Worm (Caenorhabditis elegans) whole organism, young adult: ENCODE results near the gene best-2.
A peak's percentile ranks its signal among the peaks of the same experiment; 100 is the strongest.

Experiments used
- F23B12.7 ChIP-seq: sonication (generic microtip); optimal IDR thresholded peaks from 2 replicates; lab custom pipeline; 2017; ENCODE audit warnings: missing genetic modification characterization, mild to moderate bottlenecking, missing compliant biosample characterization, antibody characterized with exemption, moderate library complexity; ENCODE audit not compliant: insufficient read depth
- F33H1.4 ChIP-seq: fragments of 200-800 bp; sonication (Bioruptor generic); IDR thresholded peaks from 2 replicates; pipeline ENCODE4 v1.3.6; 2022; ENCODE audit warnings: missing genetic modification reagents, missing genetic modification characterization, missing compliant biosample characterization
- F52B5.7 ChIP-seq: sonication (generic microtip); optimal IDR thresholded peaks from 2 replicates; lab custom pipeline; 2016; ENCODE audit warnings: mild to moderate bottlenecking, missing genetic modification characterization, missing compliant biosample characterization
- K12H6.12 ChIP-seq: fragments of 200-800 bp; sonication (Bioruptor generic); optimal IDR thresholded peaks from 2 replicates; lab custom pipeline; 2018; ENCODE audit warnings: mild to moderate bottlenecking, missing genetic modification characterization, missing compliant biosample characterization
- Y56A3A.18 ChIP-seq: fragments of 200-800 bp; sonication (Bioruptor generic); IDR thresholded peaks from 2 replicates; pipeline ENCODE4 v1.3.6; 2022; ENCODE audit warnings: missing genetic modification reagents, missing genetic modification characterization, missing compliant biosample characterization
- atf-7 ChIP-seq: sonication (generic microtip); optimal IDR thresholded peaks from 2 replicates; lab custom pipeline; 2017; ENCODE audit warnings: mild to moderate bottlenecking, missing genetic modification characterization, missing compliant biosample characterization
- athp-1 ChIP-seq: sonication (generic microtip); optimal IDR thresholded peaks from 2 replicates; lab custom pipeline; 2017; ENCODE audit warnings: mild to moderate bottlenecking, missing genetic modification characterization, missing compliant biosample characterization
- attf-6 ChIP-seq: fragments of 200-800 bp; sonication (Bioruptor generic); IDR thresholded peaks from 2 replicates; pipeline ENCODE4 v1.3.6; 2022; ENCODE audit warnings: missing genetic modification reagents, missing genetic modification characterization, missing compliant biosample characterization
- cebp-2 ChIP-seq: fragments of 200-800 bp; sonication (Bioruptor generic); IDR thresholded peaks from 2 replicates; pipeline ENCODE4 v1.3.6; 2022; ENCODE audit warnings: missing genetic modification characterization, missing compliant biosample characterization
- ceh-100 ChIP-seq: fragments of 200-800 bp; sonication (Bioruptor generic); IDR thresholded peaks from 2 replicates; pipeline ENCODE4 v1.3.6; 2022; ENCODE audit warnings: missing genetic modification reagents, missing genetic modification characterization, missing compliant biosample characterization
- ceh-40 ChIP-seq: fragments of 200-800 bp; sonication (Bioruptor generic); IDR thresholded peaks from 2 replicates; pipeline ENCODE4 v1.3.6; 2022; ENCODE audit warnings: missing genetic modification characterization, missing compliant biosample characterization
- dpl-1 ChIP-seq: fragments of 150-350 bp; optimal IDR thresholded peaks from 2 replicates; lab custom pipeline; 2014; ENCODE audit warnings: missing biosample characterization, missing genetic modification reagents, missing genetic modification characterization
- ekl-4 ChIP-seq: fragments of 200-800 bp; sonication (Bioruptor generic); IDR thresholded peaks from 2 replicates; pipeline ENCODE4 v1.3.6; 2022; ENCODE audit warnings: missing genetic modification reagents, missing genetic modification characterization, missing compliant biosample characterization
- fkh-3 ChIP-seq: sonication (generic microtip); optimal IDR thresholded peaks from 2 replicates; lab custom pipeline; 2016; ENCODE audit warnings: mild to moderate bottlenecking, missing genetic modification characterization, missing compliant biosample characterization
- gei-17 ChIP-seq: fragments of 200-800 bp; sonication (Bioruptor generic); optimal IDR thresholded peaks from 2 replicates; lab custom pipeline; 2018; ENCODE audit warnings: mild to moderate bottlenecking, missing genetic modification characterization, missing compliant biosample characterization
- him-1 ChIP-seq: sonication (generic microtip); optimal IDR thresholded peaks from 2 replicates; lab custom pipeline; 2016; ENCODE audit warnings: missing genotype, missing genetic modification reagents, missing genetic modification characterization, missing compliant biosample characterization
- hlh-12 ChIP-seq: sonication (generic microtip); optimal IDR thresholded peaks from 2 replicates; lab custom pipeline; 2016; ENCODE audit warnings: missing genetic modification characterization, missing compliant biosample characterization
- hmg-1.2 ChIP-seq: fragments of 200-800 bp; sonication (Bioruptor generic); IDR thresholded peaks from 2 replicates; pipeline ENCODE4 v1.3.6; 2022; ENCODE audit warnings: missing genetic modification reagents, missing genetic modification characterization, missing compliant biosample characterization
- hmg-20 ChIP-seq: fragments of 200-800 bp; sonication (Bioruptor generic); IDR thresholded peaks from 2 replicates; pipeline ENCODE4 v1.3.6; 2022; ENCODE audit warnings: missing genetic modification reagents, missing genetic modification characterization, missing compliant biosample characterization
- let-607 ChIP-seq, 2 experiments: fragments of 200-800 bp in 1 of 2; sonication (Bioruptor generic) in 1 of 2; sonication (generic microtip) in 1 of 2; optimal IDR thresholded peaks; 2 replicates each; lab custom pipeline; 2016 to 2018; ENCODE audit warnings: mild to moderate bottlenecking in 2 of 2, missing compliant biosample characterization in 2 of 2, missing genetic modification characterization in 2 of 2, moderate library complexity in 2 of 2, missing genotype in 1 of 2
- lin-26 ChIP-seq: fragments of 200-800 bp; sonication (Bioruptor generic); IDR thresholded peaks from 2 replicates; pipeline ENCODE4 v1.3.6; 2022; ENCODE audit warnings: missing genetic modification reagents, missing genetic modification characterization, missing compliant biosample characterization
- lsy-27 ChIP-seq: sonication (generic microtip); optimal IDR thresholded peaks from 2 replicates; lab custom pipeline; 2017; ENCODE audit warnings: missing genetic modification characterization, mild to moderate bottlenecking, missing compliant biosample characterization, antibody characterized with exemption, missing genotype, borderline replicate concordance; ENCODE audit not compliant: insufficient read depth
- madf-3 ChIP-seq: fragments of 200-800 bp; sonication (Bioruptor generic); IDR thresholded peaks from 2 replicates; pipeline ENCODE4 v1.3.6; 2022; ENCODE audit warnings: missing genetic modification reagents, missing genetic modification characterization, missing compliant biosample characterization
- madf-8 ChIP-seq: fragments of 200-800 bp; sonication (Bioruptor generic); conservative IDR thresholded peaks from 2 replicates; pipeline ENCODE4 v1.3.6; 2022; ENCODE audit warnings: missing genetic modification reagents, missing genetic modification characterization, missing compliant biosample characterization
- mcd-1 ChIP-seq: fragments of 200-800 bp; sonication (Bioruptor generic); IDR thresholded peaks from 2 replicates; pipeline ENCODE4 v1.3.6; 2022; ENCODE audit warnings: missing genetic modification reagents, missing genetic modification characterization, missing compliant biosample characterization
- mel-28 ChIP-seq: sonication (generic microtip); optimal IDR thresholded peaks from 2 replicates; lab custom pipeline; 2016; ENCODE audit warnings: borderline replicate concordance, mild to moderate bottlenecking, missing genetic modification characterization, missing compliant biosample characterization
- mes-4 ChIP-seq: sonication (generic microtip); optimal IDR thresholded peaks from 2 replicates; lab custom pipeline; 2016; ENCODE audit warnings: missing genotype, missing genetic modification characterization, missing compliant biosample characterization
- nfya-1 ChIP-seq: sonication (generic microtip); optimal IDR thresholded peaks from 2 replicates; lab custom pipeline; 2017; ENCODE audit warnings: antibody characterized with exemption, missing compliant biosample characterization, missing genetic modification characterization, borderline replicate concordance; ENCODE audit not compliant: insufficient read depth
- nhr-80 ChIP-seq: sonication (generic microtip); optimal IDR thresholded peaks from 2 replicates; lab custom pipeline; 2016; ENCODE audit warnings: missing genetic modification characterization, missing compliant biosample characterization
- pha-4 ChIP-seq: fragments of 150-350 bp; sonication (generic microtip); optimal IDR thresholded peaks from 2 replicates; lab custom pipeline; 2014; ENCODE audit warnings: missing biosample characterization, missing genetic modification reagents, missing genetic modification characterization
- snpc-1.3 ChIP-seq: sonication (generic microtip); optimal IDR thresholded peaks from 2 replicates; lab custom pipeline; 2017; ENCODE audit warnings: missing genetic modification characterization, mild to moderate bottlenecking, missing compliant biosample characterization, antibody characterized with exemption, moderate library complexity, missing genotype, missing genetic modification reagents; ENCODE audit not compliant: insufficient read depth
- snpc-3.4 ChIP-seq: sonication (generic microtip); optimal IDR thresholded peaks from 2 replicates; lab custom pipeline; 2017; ENCODE audit warnings: missing genetic modification characterization, mild to moderate bottlenecking, missing compliant biosample characterization, antibody characterized with exemption, moderate library complexity, missing genotype, missing genetic modification reagents
- snpc-4 ChIP-seq, 5 experiments: fragments of 150-350 bp in 1 of 5; sonication (generic microtip) in 4 of 5; optimal IDR thresholded peaks; 2 replicates each; lab custom pipeline; 2014 to 2018; ENCODE audit warnings: missing genetic modification characterization in 5 of 5, missing biosample characterization in 3 of 5, antibody characterized with exemption in 2 of 5, mild to moderate bottlenecking in 2 of 5, missing compliant biosample characterization in 2 of 5, missing genotype in 2 of 5, moderate library complexity in 2 of 5, missing genetic modification reagents in 1 of 5
- somi-1 ChIP-seq: fragments of 200-800 bp; sonication (Bioruptor generic); optimal IDR thresholded peaks from 2 replicates; lab custom pipeline; 2018; ENCODE audit warnings: mild to moderate bottlenecking, missing genetic modification characterization, missing compliant biosample characterization
- sptf-2 ChIP-seq: fragments of 200-800 bp; sonication (Bioruptor generic); optimal IDR thresholded peaks from 2 replicates; lab custom pipeline; 2018; ENCODE audit warnings: mild to moderate bottlenecking, missing genetic modification characterization, missing compliant biosample characterization
- tbx-9 ChIP-seq: sonication (generic microtip); optimal IDR thresholded peaks from 2 replicates; lab custom pipeline; 2016; ENCODE audit warnings: borderline replicate concordance, missing genetic modification characterization, inconsistent platforms, missing compliant biosample characterization
- zfh-2 ChIP-seq: fragments of 200-800 bp; sonication (Bioruptor generic); conservative IDR thresholded peaks from 2 replicates; pipeline ENCODE4 v1.3.6; 2022; ENCODE audit warnings: missing genetic modification reagents, missing genetic modification characterization, missing compliant biosample characterization
- ztf-26 ChIP-seq: sonication (generic microtip); optimal IDR thresholded peaks from 2 replicates; lab custom pipeline; 2017; ENCODE audit warnings: missing genetic modification characterization, missing compliant biosample characterization
- ztf-28 ChIP-seq: fragments of 200-800 bp; sonication (Bioruptor generic); IDR thresholded peaks from 2 replicates; pipeline ENCODE4 v1.3.6; 2022; ENCODE audit warnings: missing genetic modification reagents, missing genetic modification characterization, missing compliant biosample characterization

The best-2 gene

ce11 chrIV:13076620-13077019 is 36.3 kb downstream of the best-2 start, which contains the start of gene C39E9.7:
C39E9.7 (minus strand) TSS chrIV:13076720.
- no peak for TF ChIP-seq let-607 (tag; optimal IDR thresholded peaks at IDR 0.05; lab: Kevin White, UChicago)
- no peak for TF ChIP-seq snpc-3.4 (tag; lab: Kevin White, UChicago)
- TF ChIP-seq sptf-2 (GFP tag; lab: Kevin White, UChicago) = no peak
- no peak for TF ChIP-seq snpc-1.3 (tag; lab: Kevin White, UChicago)
- no peak for TF ChIP-seq ztf-26 (tag; lab: Kevin White, UChicago)
- no peak for TF ChIP-seq cebp-2
- no peak for TF ChIP-seq F23B12.7 (tag; lab: Kevin White, UChicago)
- no peak for TF ChIP-seq ceh-100 (GFP tag; lab: Robert Waterston, UW)
- no peak for TF ChIP-seq F33H1.4 (GFP tag; lab: Robert Waterston, UW)
- TF ChIP-seq fkh-3 (tag; lab: Kevin White, UChicago) = no peak
- no peak for TF ChIP-seq snpc-4 (GFP tag; optimal IDR thresholded peaks at IDR 0.05; lab: Kevin White, UChicago)
- TF ChIP-seq snpc-4 (tag; optimal IDR thresholded peaks at IDR 0.05; lab: Kevin White, UChicago) = no peak
- TF ChIP-seq, all 124 proteins: peak for 0

ce11 chrIV:13075625-13076252 is 37.1 kb downstream of the best-2 start:
- TF ChIP-seq mcd-1 (no peak), snpc-4 (GFP tag; optimal IDR thresholded peaks at IDR 0.05; lab: Kevin White, UChicago) (no peak), snpc-4 (tag; optimal IDR thresholded peaks at IDR 0.05; lab: Kevin White, UChicago) (peak in 3 of 4 experiments; percentile 14 to 79 (median 62)), lin-26 (GFP tag; lab: Robert Waterston, UW) (peak; percentile 47; the same call in 1 of the 2 replicates), atf-7 (tag; lab: Kevin White, UChicago) (no peak), nhr-80 (no peak), ekl-4 (GFP tag; lab: Robert Waterston, UW) (no peak), nfya-1 (tag; lab: Kevin White, UChicago) (no peak), somi-1 (GFP tag; lab: Kevin White, UChicago) (peak; percentile 17), F52B5.7 (tag; lab: Kevin White, UChicago) (no peak)

ce11 chrIV:13071445-13071844 is 41.4 kb downstream of the best-2 start, which contains the start of gene scl-8:
scl-8 (plus strand) TSS chrIV:13071745.
- TF ChIP-seq mcd-1 (no peak), dpl-1 (no peak), tbx-9 (tag; lab: Kevin White, UChicago) (no peak), sptf-2 (GFP tag; lab: Kevin White, UChicago) (no peak), hmg-20 (GFP tag; lab: Robert Waterston, UW) (no peak), mes-4 (tag; lab: Kevin White, UChicago) (no peak), ceh-100 (GFP tag; lab: Robert Waterston, UW) (no peak), Y56A3A.18 (GFP tag; lab: Robert Waterston, UW) (no peak), K12H6.12 (tag; lab: Kevin White, UChicago) (no peak)

- TF ChIP-seq ztf-28 (no peak), snpc-4 (GFP tag; optimal IDR thresholded peaks at IDR 0.05; lab: Kevin White, UChicago) (no peak), snpc-4 (tag; optimal IDR thresholded peaks at IDR 0.05; lab: Kevin White, UChicago) (no peak), him-1 (tag; lab: Kevin White, UChicago) (no peak), lsy-27 (tag; lab: Kevin White, UChicago) (no peak), attf-6 (GFP tag; lab: Robert Waterston, UW) (no peak), hlh-12 (tag; lab: Kevin White, UChicago) (no peak), madf-3 (GFP tag; lab: Robert Waterston, UW) (no peak), hmg-1.2 (GFP tag; lab: Robert Waterston, UW) (no peak), mel-28 (tag; lab: Kevin White, UChicago) (no peak), gei-17 (no peak), pha-4 (tag; lab: Kevin White, UChicago) (no peak), athp-1 (no peak), ceh-40 (GFP tag; lab: Robert Waterston, UW) (no peak), zfh-2 (no peak), madf-8 (GFP tag; lab: Robert Waterston, UW) (no peak)
These were observed 42.7 kb downstream of the best-2 start, which contains the start of gene scl-7 for ce11 chrIV:13070142-13070541. scl-7 (plus strand) TSS chrIV:13070442.
